Worm (Caenorhabditis elegans) whole organism, late embryonic: Measurements from ENCODE around the gene pssy-1.

ENCODE experiments used
- ama-1 ChIP-seq: fragments of 150-350 bp; optimal IDR thresholded peaks from 2 replicates; lab custom pipeline; 2014
- nhr-11 ChIP-seq: fragments of 150-350 bp; optimal IDR thresholded peaks from 2 replicates; lab custom pipeline; 2014; ENCODE audit warnings: missing biosample characterization, missing genetic modification characterization
- unc-42 ChIP-seq: sonication (generic microtip); optimal IDR thresholded peaks from 2 replicates; lab custom pipeline; 2016; ENCODE audit warnings: missing genotype, missing genetic modification characterization, missing compliant biosample characterization

ce11 chrX:9999599-10000201 lies 34.3 kb downstream of the pssy-1 start:
- TF ChIP-seq nhr-11 (tag; lab: Kevin White, UChicago) (no peak), ama-1 (lab: Kevin White, UChicago) (no peak), unc-42 (tag; lab: Kevin White, UChicago) (peak; percentile 19)
